Worm (Caenorhabditis elegans): ENCODE results near the gene F35H12.1.

DNA sequence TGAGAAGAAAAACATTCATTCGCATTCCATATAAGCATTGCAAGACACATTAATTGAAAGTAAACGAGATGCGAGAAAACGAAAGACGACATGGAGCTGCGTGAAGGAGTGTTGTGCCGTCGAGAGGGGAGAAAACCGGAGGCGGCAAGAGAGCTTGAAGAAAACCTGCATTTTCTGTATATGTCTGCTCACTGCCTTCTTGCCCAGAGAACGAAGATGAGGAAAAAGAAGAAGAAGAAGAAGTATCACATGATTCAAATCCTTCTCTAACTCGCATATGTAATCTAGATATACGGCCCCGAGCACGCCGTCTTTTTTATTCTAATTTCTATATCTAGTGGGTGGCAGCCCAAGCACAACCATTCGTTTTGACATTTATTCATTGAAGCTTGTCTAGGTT is 23.3 kb upstream of the F35H12.1 start:
- TF ChIP-seq tra-4 (tag; optimal IDR thresholded peaks at IDR 0.05): no peak
- TF ChIP-seq ets-7 (tag; optimal IDR thresholded peaks at IDR 0.05): no peak
- no peak for TF ChIP-seq hmg-4 (GFP tag; optimal IDR thresholded peaks at IDR 0.05)
- no peak for TF ChIP-seq tbx-37 (GFP tag; conservative IDR thresholded peaks at IDR 0.05)
